Fruit fly (Drosophila melanogaster) whole organism, embryonic: ENCODE data around the gene Ythdf.
A peak's percentile ranks its signal among the peaks of the same experiment; 100 is the strongest.

Source experiments
- Atf-2 ChIP-seq: fragments of 200-800 bp; sonication (Bioruptor generic); optimal IDR thresholded peaks from 2 replicates; lab custom pipeline; 2016; ENCODE audit warnings: missing biosample characterization, missing genetic modification characterization
- CG11696 ChIP-seq: fragments of 200-800 bp; sonication (Bioruptor generic); IDR thresholded peaks from 2 replicates; pipeline ENCODE4 v1.3.6; 2022; ENCODE audit warnings: missing biosample characterization, missing genetic modification characterization
- CG12071 ChIP-seq: fragments of 200-800 bp; sonication (Bioruptor generic); optimal IDR thresholded peaks from 3 replicates; lab custom pipeline; 2018; ENCODE audit warnings: missing biosample characterization, mild to moderate bottlenecking, missing genetic modification characterization
- CG14965 ChIP-seq: fragments of 200-800 bp; sonication (Bioruptor generic); optimal IDR thresholded peaks from 2 replicates; lab custom pipeline; 2016; ENCODE audit warnings: missing biosample characterization, missing genetic modification characterization, borderline replicate concordance
- CG17385 ChIP-seq: fragments of 200-800 bp; sonication (Bioruptor generic); optimal IDR thresholded peaks from 3 replicates; lab custom pipeline; 2018; ENCODE audit warnings: missing biosample characterization, mild to moderate bottlenecking, missing genetic modification characterization
- CG17912 ChIP-seq: fragments of 200-800 bp; sonication (Bioruptor generic); optimal IDR thresholded peaks from 2 replicates; lab custom pipeline; 2018; ENCODE audit warnings: missing biosample characterization, mild to moderate bottlenecking, missing genetic modification characterization
- CG1792 ChIP-seq: fragments of 200-800 bp; sonication (Bioruptor generic); optimal IDR thresholded peaks from 2 replicates; lab custom pipeline; 2016; ENCODE audit warnings: missing biosample characterization, missing genetic modification characterization
- CG2202 ChIP-seq: fragments of 200-800 bp; sonication (Bioruptor generic); optimal IDR thresholded peaks from 2 replicates; lab custom pipeline; 2018; ENCODE audit warnings: missing biosample characterization, mild to moderate bottlenecking, missing genetic modification characterization
- CG32532 ChIP-seq: fragments of 200-800 bp; sonication (Bioruptor generic); IDR thresholded peaks from 2 replicates; pipeline ENCODE4 v1.3.6; 2022; ENCODE audit warnings: missing biosample characterization, missing genetic modification characterization
- CG32772 ChIP-seq: fragments of 200-800 bp; sonication (Bioruptor generic); IDR thresholded peaks from 2 replicates; pipeline ENCODE4 v1.3.6; 2022; ENCODE audit warnings: missing biosample characterization, missing genetic modification characterization
- CG33213 ChIP-seq: fragments of 200-800 bp; sonication (Bioruptor generic); optimal IDR thresholded peaks from 3 replicates; lab custom pipeline; 2016; ENCODE audit warnings: missing biosample characterization, missing genetic modification characterization
- CG3407 ChIP-seq: fragments of 200-800 bp; sonication (Bioruptor generic); optimal IDR thresholded peaks from 2 replicates; lab custom pipeline; 2018; ENCODE audit warnings: missing biosample characterization, mild to moderate bottlenecking, missing genetic modification characterization
- CG4707 ChIP-seq: fragments of 200-800 bp; sonication (Bioruptor generic); optimal IDR thresholded peaks from 2 replicates; lab custom pipeline; 2018; ENCODE audit warnings: missing biosample characterization, mild to moderate bottlenecking, missing genetic modification characterization, moderate library complexity
- CG4730 ChIP-seq: fragments of 200-800 bp; sonication (Bioruptor generic); IDR thresholded peaks from 2 replicates; pipeline ENCODE4 v1.3.6; 2022; ENCODE audit warnings: missing biosample characterization, missing genetic modification characterization
- CG4820 ChIP-seq: fragments of 200-800 bp; sonication (Bioruptor generic); optimal IDR thresholded peaks from 3 replicates; lab custom pipeline; 2016; ENCODE audit warnings: missing biosample characterization, missing genetic modification characterization
- CG6272 ChIP-seq: fragments of 200-800 bp; sonication (Bioruptor generic); IDR thresholded peaks from 2 replicates; pipeline ENCODE4 v1.3.6; 2022; ENCODE audit warnings: missing biosample characterization, missing genetic modification characterization
- CG6813 ChIP-seq: fragments of 200-800 bp; sonication (Bioruptor generic); optimal IDR thresholded peaks from 2 replicates; lab custom pipeline; 2017; ENCODE audit warnings: missing biosample characterization, missing genetic modification characterization, mild to moderate bottlenecking, moderate library complexity, missing genetic modification reagents
- CG7839 ChIP-seq: fragments of 200-800 bp; sonication (Bioruptor generic); optimal IDR thresholded peaks from 3 replicates; lab custom pipeline; 2018; ENCODE audit warnings: missing biosample characterization, mild to moderate bottlenecking, missing genetic modification characterization, moderate library complexity
- CG8388 ChIP-seq: fragments of 200-800 bp; sonication (Bioruptor generic); optimal IDR thresholded peaks from 2 replicates; lab custom pipeline; 2019; ENCODE audit warnings: missing biosample characterization, mild to moderate bottlenecking, missing genetic modification characterization, moderate library complexity
- CHES-1-like ChIP-seq: fragments of 200-800 bp; sonication (Bioruptor generic); optimal IDR thresholded peaks from 2 replicates; lab custom pipeline; 2016; ENCODE audit warnings: missing biosample characterization, missing genetic modification characterization
- Chrac-16 ChIP-seq: fragments of 200-800 bp; sonication (Bioruptor generic); optimal IDR thresholded peaks from 3 replicates; lab custom pipeline; 2016; ENCODE audit warnings: missing biosample characterization, missing genetic modification characterization
- D ChIP-seq, 2 experiments: fragments of 200-800 bp in 1 of 2; fragments of >200 bp in 1 of 2; sonication (Bioruptor generic) in 1 of 2; optimal IDR thresholded peaks; 2 replicates in 1 of 2; 3 replicates in 1 of 2; lab custom pipeline; 2017; ENCODE audit warnings: mild to moderate bottlenecking in 1 of 2, missing biosample characterization in 1 of 2, missing genetic modification characterization in 1 of 2, missing genetic modification reagents in 1 of 2
- Deaf1 ChIP-seq: fragments of 200-800 bp; optimal IDR thresholded peaks from 3 replicates; lab custom pipeline; 2019; ENCODE audit warnings: missing biosample characterization, mild to moderate bottlenecking, missing genetic modification characterization, moderate library complexity
- Dek ChIP-seq: fragments of 200-800 bp; sonication (Bioruptor generic); optimal IDR thresholded peaks from 3 replicates; lab custom pipeline; 2019; ENCODE audit warnings: missing biosample characterization, mild to moderate bottlenecking, missing genetic modification characterization, moderate library complexity
- Dip3 ChIP-seq: fragments of 200-800 bp; sonication (Bioruptor generic); optimal IDR thresholded peaks from 3 replicates; lab custom pipeline; 2016; ENCODE audit warnings: missing biosample characterization, missing genetic modification characterization
- HLH54F ChIP-seq: fragments of 200-800 bp; sonication (Bioruptor generic); optimal IDR thresholded peaks from 3 replicates; lab custom pipeline; 2016; ENCODE audit warnings: missing biosample characterization, missing genetic modification characterization
- Hr39 ChIP-seq: fragments of >200 bp; optimal IDR thresholded peaks from 2 replicates; lab custom pipeline; 2017
- Jarid2 ChIP-seq: fragments of 200-800 bp; sonication (Bioruptor generic); optimal IDR thresholded peaks from 3 replicates; lab custom pipeline; 2017; ENCODE audit warnings: mild to moderate bottlenecking, missing biosample characterization, missing genetic modification reagents, missing genetic modification characterization
- Lhr ChIP-seq: fragments of 200-800 bp; sonication (Bioruptor generic); optimal IDR thresholded peaks from 3 replicates; lab custom pipeline; 2017; ENCODE audit warnings: mild to moderate bottlenecking, missing biosample characterization, missing genetic modification reagents, missing genetic modification characterization
- Max ChIP-seq: fragments of 200-800 bp; sonication (Bioruptor generic); optimal IDR thresholded peaks from 2 replicates; lab custom pipeline; 2016; ENCODE audit warnings: missing biosample characterization, mild to moderate bottlenecking, missing genetic modification characterization
- NfI ChIP-seq: fragments of 200-800 bp; sonication (Bioruptor generic); optimal IDR thresholded peaks from 3 replicates; lab custom pipeline; 2018; ENCODE audit warnings: missing biosample characterization, mild to moderate bottlenecking, missing genetic modification characterization, moderate library complexity
- PHDP ChIP-seq: fragments of 200-800 bp; sonication (Bioruptor generic); optimal IDR thresholded peaks from 3 replicates; lab custom pipeline; 2018; ENCODE audit warnings: missing biosample characterization, mild to moderate bottlenecking, missing genetic modification characterization, moderate library complexity
- Scr ChIP-seq: fragments of 200-800 bp; sonication (Bioruptor generic); IDR thresholded peaks from 2 replicates; pipeline ENCODE4 v1.3.6; 2022; ENCODE audit warnings: missing biosample characterization, missing genetic modification characterization; ENCODE audit not compliant: partially characterized antibody
- Sry-δ ChIP-seq: fragments of 200-800 bp; sonication (Bioruptor generic); optimal IDR thresholded peaks from 2 replicates; lab custom pipeline; 2016; ENCODE audit warnings: missing biosample characterization, missing genetic modification characterization
- Vsx1 ChIP-seq: fragments of 200-800 bp; sonication (Bioruptor generic); optimal IDR thresholded peaks from 2 replicates; lab custom pipeline; 2017; ENCODE audit warnings: missing biosample characterization, mild to moderate bottlenecking, missing genetic modification characterization, missing genetic modification reagents
- abd-A ChIP-seq: fragments of 200-800 bp; sonication (Bioruptor generic); optimal IDR thresholded peaks from 3 replicates; lab custom pipeline; 2019; ENCODE audit warnings: missing biosample characterization, mild to moderate bottlenecking, missing genetic modification characterization, moderate library complexity
- aop ChIP-seq: fragments of 200-800 bp; sonication (Bioruptor generic); IDR thresholded peaks from 2 replicates; pipeline ENCODE4 v1.3.6; 2022; ENCODE audit warnings: missing biosample characterization, missing genetic modification characterization
- chm ChIP-seq: fragments of 200-800 bp; sonication (Bioruptor generic); IDR thresholded peaks from 2 replicates; pipeline ENCODE4 v1.3.6; 2022; ENCODE audit warnings: missing biosample characterization, missing genetic modification characterization
- crc ChIP-seq: fragments of 200-800 bp; sonication (Bioruptor generic); optimal IDR thresholded peaks from 2 replicates; lab custom pipeline; 2016; ENCODE audit warnings: missing biosample characterization, missing genetic modification characterization
- dmrt11E ChIP-seq: fragments of 200-800 bp; sonication (Bioruptor generic); optimal IDR thresholded peaks from 3 replicates; lab custom pipeline; 2018; ENCODE audit warnings: missing biosample characterization, mild to moderate bottlenecking, missing genetic modification characterization, moderate library complexity
- dmrt99B ChIP-seq: fragments of 200-800 bp; sonication (Bioruptor generic); optimal IDR thresholded peaks from 2 replicates; lab custom pipeline; 2018; ENCODE audit warnings: missing biosample characterization, mild to moderate bottlenecking, missing genetic modification characterization, moderate library complexity
- ems ChIP-seq: fragments of 200-800 bp; sonication (Bioruptor generic); optimal IDR thresholded peaks from 3 replicates; lab custom pipeline; 2016; ENCODE audit warnings: missing biosample characterization, missing genetic modification characterization
- fru ChIP-seq: fragments of >200 bp; optimal IDR thresholded peaks from 2 replicates; lab custom pipeline; 2017
- ftz-f1 ChIP-seq: fragments of 200-800 bp; sonication (Bioruptor generic); optimal IDR thresholded peaks from 2 replicates; lab custom pipeline; 2016; ENCODE audit warnings: missing biosample characterization, missing genetic modification characterization
- gcm2 ChIP-seq: fragments of 200-800 bp; sonication (Bioruptor generic); optimal IDR thresholded peaks from 2 replicates; lab custom pipeline; 2016; ENCODE audit warnings: missing biosample characterization, missing genetic modification characterization
- lov ChIP-seq, 2 experiments: fragments of 200-800 bp in 1 of 2; fragments of >200 bp in 1 of 2; sonication (Bioruptor generic) in 1 of 2; IDR thresholded peaks in 1 of 2; optimal IDR thresholded peaks in 1 of 2; 2 replicates in 1 of 2; 3 replicates in 1 of 2; pipeline versions ENCODE4 v1.3.6 to Lab custom; 2017 to 2022; ENCODE audit warnings: missing biosample characterization in 1 of 2, missing genetic modification characterization in 1 of 2
- nerfin-2 ChIP-seq: fragments of 200-800 bp; sonication (Bioruptor generic); IDR thresholded peaks from 2 replicates; pipeline ENCODE4 v1.3.6; 2022; ENCODE audit warnings: missing biosample characterization, missing genetic modification characterization; ENCODE audit not compliant: partially characterized antibody
- salm ChIP-seq: fragments of 200-800 bp; sonication (Bioruptor generic); optimal IDR thresholded peaks from 2 replicates; lab custom pipeline; 2018; ENCODE audit warnings: missing biosample characterization, mild to moderate bottlenecking, missing genetic modification characterization
- trh ChIP-seq: fragments of 200-800 bp; sonication (Bioruptor generic); optimal IDR thresholded peaks from 2 replicates; lab custom pipeline; 2016; ENCODE audit warnings: missing biosample characterization, missing genetic modification characterization
- unpg ChIP-seq: fragments of 200-800 bp; sonication (Bioruptor generic); optimal IDR thresholded peaks from 3 replicates; lab custom pipeline; 2018; ENCODE audit warnings: missing biosample characterization, mild to moderate bottlenecking, missing genetic modification characterization, moderate library complexity
- wek ChIP-seq: fragments of 200-800 bp; sonication (Bioruptor generic); optimal IDR thresholded peaks from 3 replicates; lab custom pipeline; 2018; ENCODE audit warnings: missing biosample characterization, mild to moderate bottlenecking, missing genetic modification characterization, moderate library complexity

The Ythdf gene

dm6 chr3R:25047504-25047903 lies 8.5 kb upstream of the Ythdf start, which contains the start of gene CG11790 (continued):
- TF ChIP-seq Scr (GFP tag; lab: Robert Waterston, UW) (peak; percentile 77), CG14965 (GFP tag; lab: Kevin White, UChicago) (no peak), nerfin-2 (GFP tag; lab: Robert Waterston, UW) (peak; percentile 59), CG7839 (tag; lab: Kevin White, UChicago) (no peak), CHES-1-like (GFP tag; lab: Kevin White, UChicago) (no peak), CG17912 (GFP tag; lab: Kevin White, UChicago) (no peak), fru (lab: Kevin White, UChicago) (no peak), CG6813 (GFP tag; lab: Kevin White, UChicago) (no peak), Sry-δ (peak; percentile 75), Max (GFP tag; lab: Kevin White, UChicago) (no peak), Lhr (GFP tag; lab: Kevin White, UChicago) (no peak), CG4730 (GFP tag; lab: Robert Waterston, UW) (no peak), CG32772 (GFP tag; lab: Robert Waterston, UW) (no peak), Jarid2 (GFP tag; lab: Kevin White, UChicago) (no peak), unpg (GFP tag; lab: Kevin White, UChicago) (no peak), CG6272 (no peak), CG33213 (GFP tag; lab: Kevin White, UChicago) (no peak), Atf-2 (GFP tag; lab: Kevin White, UChicago) (no peak), salm (tag; lab: Kevin White, UChicago) (no peak), lov (optimal IDR thresholded peaks at IDR 0.05; lab: Kevin White, UChicago) (no peak), lov (GFP tag; IDR thresholded peaks at IDR 0.05; lab: Robert Waterston, UW) (0 out of 3 replicates have a peak, but pooled peaks have one; percentile 16), NfI (GFP tag; lab: Kevin White, UChicago) (peak; percentile 12), PHDP (tag; lab: Kevin White, UChicago) (peak; percentile 4), CG12071 (GFP tag; lab: Kevin White, UChicago) (no peak), CG4820 (GFP tag; lab: Kevin White, UChicago) (no peak), Dek (tag; lab: Kevin White, UChicago) (no peak), CG1792 (GFP tag; lab: Kevin White, UChicago) (no peak), wek (GFP tag; lab: Kevin White, UChicago) (no peak), Chrac-16 (GFP tag; lab: Kevin White, UChicago) (no peak), gcm2 (GFP tag; lab: Kevin White, UChicago) (no peak), Dip3 (no peak), aop (GFP tag; lab: Robert Waterston, UW) (no peak), dmrt11E (tag; lab: Kevin White, UChicago) (no peak), CG32532 (GFP tag; lab: Robert Waterston, UW) (peak; percentile 43; the same call in 1 of the 2 replicates), Deaf1 (tag; lab: Kevin White, UChicago) (peak; percentile 2), crc (no peak), CG2202 (no peak), CG11696 (GFP tag; lab: Robert Waterston, UW) (no peak), CG4707 (GFP tag; lab: Kevin White, UChicago) (no peak), Vsx1 (no peak), dmrt99B (no peak), ems (GFP tag; lab: Kevin White, UChicago) (no peak), abd-A (tag; lab: Kevin White, UChicago) (no peak), CG17385 (GFP tag; lab: Kevin White, UChicago) (no peak), ftz-f1 (GFP tag; lab: Kevin White, UChicago) (peak; percentile 69), chm (no peak), CG3407 (GFP tag; lab: Kevin White, UChicago) (no peak), D (optimal IDR thresholded peaks at IDR 0.05; lab: Kevin White, UChicago) (no peak), D (GFP tag; optimal IDR thresholded peaks at IDR 0.05; lab: Kevin White, UChicago) (no peak), CG8388 (GFP tag; lab: Kevin White, UChicago) (no peak), HLH54F (GFP tag; lab: Kevin White, UChicago) (no peak), Hr39 (no peak), trh (GFP tag; lab: Kevin White, UChicago) (no peak)
